Fruit fly (Drosophila melanogaster) S2 (cell line): ENCODE measurements around the gene CG6431.

Source experiments
- CG8478 ChIP-seq: fragments of >200 bp; optimal IDR thresholded peaks from 2 replicates; lab custom pipeline; 2018
- CTCF ChIP-seq, 2 experiments: fragments of >200 bp; optimal IDR thresholded peaks; 2 replicates each; lab custom pipeline; 2018

DNA sequence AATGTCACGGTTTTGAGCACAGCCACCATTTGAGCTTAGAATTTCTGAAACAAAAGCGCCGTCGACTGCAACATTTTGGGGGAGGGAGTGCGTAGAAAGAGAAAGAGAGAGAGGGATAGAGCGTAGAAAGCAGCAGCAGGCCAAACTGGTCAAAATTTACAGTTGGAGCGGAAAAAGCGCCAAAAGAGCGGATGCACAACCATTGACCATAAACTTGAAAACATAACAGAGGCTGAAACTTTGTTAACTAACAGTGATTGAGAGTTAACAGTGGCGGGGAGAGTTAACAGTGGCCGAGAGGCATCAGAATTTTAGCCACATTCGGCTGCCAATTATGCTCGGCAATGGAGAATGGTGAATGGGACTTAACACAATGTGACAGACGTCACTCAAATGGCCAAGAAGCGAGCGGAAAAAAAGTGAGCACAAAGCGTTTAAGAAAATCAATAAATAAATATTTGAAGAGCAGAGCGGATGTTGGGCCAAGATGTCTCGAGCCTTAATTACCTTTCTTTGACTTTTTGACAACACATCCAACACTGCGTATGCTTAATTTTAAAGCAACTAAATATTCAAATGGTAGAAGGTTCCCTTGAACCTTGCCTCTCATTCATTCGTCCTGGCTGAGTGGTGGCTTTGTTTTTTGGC is 33.2 kb downstream of the CG6431 start:
- TF ChIP-seq CG8478 (no peak), CTCF (optimal IDR thresholded peaks at IDR 0.05; lab: Kevin White, UChicago) (no peak)
